Fruit fly (Drosophila melanogaster): ENCODE measurements around the gene Ddx56.

Gene Ddx56

dm6 chrX:21367363-21368072, 20.2 kb downstream of the Ddx56 start (continued):
- TF ChIP-seq sna (GFP tag; IDR thresholded peaks at IDR 0.05; ENCODE audit: partially characterized antibody): no peak
- TF ChIP-seq YL-1 (GFP tag; optimal IDR thresholded peaks at IDR 0.05): peak; percentile 93
- TF ChIP-seq Oaz (GFP tag; IDR thresholded peaks at IDR 0.05): peak; percentile 97
- TF ChIP-seq CG33213 (GFP tag; optimal IDR thresholded peaks at IDR 0.05): peak; percentile 91
- peak; percentile 97 for TF ChIP-seq Fer2 (tag; optimal IDR thresholded peaks at IDR 0.05)
- TF ChIP-seq ERR (GFP tag; optimal IDR thresholded peaks at IDR 0.05): peak; percentile 90
- peak; percentile 96 for TF ChIP-seq CG10147 (GFP tag; optimal IDR thresholded peaks at IDR 0.05)
- peak; percentile 94 for TF ChIP-seq CG3726 (GFP tag; IDR thresholded peaks at IDR 0.05)
- peak; percentile 82 for TF ChIP-seq dati (GFP tag; IDR thresholded peaks at IDR 0.05)
- TF ChIP-seq hkb (optimal IDR thresholded peaks at IDR 0.05): no peak
- peak; percentile 98 for TF ChIP-seq hkb (GFP tag; IDR thresholded peaks at IDR 0.05)
- TF ChIP-seq B-H2 (GFP tag; optimal IDR thresholded peaks at IDR 0.05): peak; percentile 98
- peak; percentile 98 for TF ChIP-seq Meics (GFP tag; optimal IDR thresholded peaks at IDR 0.05)
- TF ChIP-seq Adf1 (GFP tag; IDR thresholded peaks at IDR 0.05): peak; percentile 97
- peak; percentile 95 for TF ChIP-seq CG14710 (tag; optimal IDR thresholded peaks at IDR 0.05)
- peak; percentile 49 for TF ChIP-seq ftz-f1 (GFP tag; optimal IDR thresholded peaks at IDR 0.05)
- peak; percentile 98 for TF ChIP-seq CG8924 (tag; optimal IDR thresholded peaks at IDR 0.05)
- peak; percentile 93 for TF ChIP-seq Gsc (GFP tag; IDR thresholded peaks at IDR 0.05)
- peak; percentile 99 for TF ChIP-seq CG15269 (tag; optimal IDR thresholded peaks at IDR 0.05)
- peak; percentile 29 for TF ChIP-seq bigmax (GFP tag; optimal IDR thresholded peaks at IDR 0.05)
- peak; percentile 92 for TF ChIP-seq CG8089 (GFP tag; optimal IDR thresholded peaks at IDR 0.05)
- peak; percentile 94 for TF ChIP-seq CG11085 (GFP tag; IDR thresholded peaks at IDR 0.05)
- TF ChIP-seq sima (GFP tag; optimal IDR thresholded peaks at IDR 0.05): peak; percentile 85
- TF ChIP-seq pum (GFP tag; optimal IDR thresholded peaks at IDR 0.05): peak; percentile 92
- peak; percentile 93 for TF ChIP-seq jigr1 (GFP tag; IDR thresholded peaks at IDR 0.05)
- TF ChIP-seq tap (tag; optimal IDR thresholded peaks at IDR 0.05): peak; percentile 98
- TF ChIP-seq CTCF (GFP tag; optimal IDR thresholded peaks at IDR 0.05): peak; percentile 70
- TF ChIP-seq Dip3 (GFP tag; optimal IDR thresholded peaks at IDR 0.05): peak; percentile 93
- TF ChIP-seq CG4404 (GFP tag; IDR thresholded peaks at IDR 0.05): peak; percentile 95
- TF ChIP-seq psq (GFP tag; optimal IDR thresholded peaks at IDR 0.05): peak; percentile 89
- TF ChIP-seq lmd (GFP tag; IDR thresholded peaks at IDR 0.05): peak; percentile 98
- peak; percentile 92 for TF ChIP-seq CG14667 (GFP tag; IDR thresholded peaks at IDR 0.05)
- peak; percentile 99 for TF ChIP-seq CG2120 (GFP tag; optimal IDR thresholded peaks at IDR 0.05)
- peak; percentile 92 for TF ChIP-seq Antp (GFP tag; optimal IDR thresholded peaks at IDR 0.05)
- 0 out of 2 replicates have a peak, but pooled peaks have one; percentile 20 for TF ChIP-seq inv (GFP tag; IDR thresholded peaks at IDR 0.05; ENCODE audit: partially characterized antibody)
- TF ChIP-seq CG10654 (GFP tag; optimal IDR thresholded peaks at IDR 0.05): peak; percentile 96
- TF ChIP-seq CG9876 (GFP tag; optimal IDR thresholded peaks at IDR 0.05): peak; percentile 88
- TF ChIP-seq CG12299 (tag; optimal IDR thresholded peaks at IDR 0.05): peak; percentile 97
- peak; percentile 97 for TF ChIP-seq nom (GFP tag; optimal IDR thresholded peaks at IDR 0.05)
- peak; percentile 90 for TF ChIP-seq CG4282 (GFP tag; optimal IDR thresholded peaks at IDR 0.05)
- no peak for TF ChIP-seq gfzf (GFP tag; optimal IDR thresholded peaks at IDR 0.05)
- TF ChIP-seq NK7.1 (GFP tag; optimal IDR thresholded peaks at IDR 0.05): peak; percentile 93
- peak; percentile 91; the same call in 2 of the 3 replicates for TF ChIP-seq CG11560 (tag; IDR thresholded peaks at IDR 0.05)
- peak; percentile 49 for TF ChIP-seq cg (GFP tag; optimal IDR thresholded peaks at IDR 0.05)
- TF ChIP-seq Taf1 (GFP tag; IDR thresholded peaks at IDR 0.05): peak; percentile 94
- peak; percentile 96 for TF ChIP-seq Aef1 (GFP tag; IDR thresholded peaks at IDR 0.05)
- peak; percentile 91 for TF ChIP-seq eyg (GFP tag; optimal IDR thresholded peaks at IDR 0.05)
- TF ChIP-seq croc (GFP tag; conservative IDR thresholded peaks at IDR 0.05): peak; percentile 96
- TF ChIP-seq Sry-β (GFP tag; optimal IDR thresholded peaks at IDR 0.05): peak; percentile 62
- peak; percentile 95 for TF ChIP-seq ewg (GFP tag; optimal IDR thresholded peaks at IDR 0.05)
- TF ChIP-seq CG43689 (GFP tag; IDR thresholded peaks at IDR 0.05): peak; percentile 93
